Worm (Caenorhabditis elegans) whole organism, L2 larva: ENCODE data around the gene T28D6.5.
A peak's percentile ranks its signal among the peaks of the same experiment; 100 is the strongest.

Source experiments
- R02D3.7 ChIP-seq: fragments of 150-350 bp; optimal IDR thresholded peaks from 2 replicates; lab custom pipeline; 2014; ENCODE audit warnings: missing biosample characterization, missing genetic modification characterization
- egl-27 ChIP-seq: sonication (generic microtip); optimal IDR thresholded peaks from 3 replicates; lab custom pipeline; 2017; ENCODE audit warnings: missing biosample characterization, missing genetic modification reagents, missing genetic modification characterization
- fos-1 ChIP-seq: fragments of 150-350 bp; optimal IDR thresholded peaks from 2 replicates; lab custom pipeline; 2014; ENCODE audit warnings: missing biosample characterization, missing genetic modification characterization
- lin-11 ChIP-seq: fragments of 150-350 bp; sonication (generic microtip); optimal IDR thresholded peaks from 2 replicates; lab custom pipeline; 2014; ENCODE audit warnings: missing biosample characterization, missing genetic modification characterization, inconsistent platforms, mixed read lengths
- lin-13 ChIP-seq: fragments of 150-350 bp; optimal IDR thresholded peaks from 2 replicates; lab custom pipeline; 2014; ENCODE audit warnings: missing biosample characterization, missing genetic modification reagents, missing genetic modification characterization
- lin-39 ChIP-seq: fragments of 150-350 bp; optimal IDR thresholded peaks from 2 replicates; lab custom pipeline; 2014; ENCODE audit warnings: missing biosample characterization, missing genetic modification reagents, missing genetic modification characterization
- lsy-2 ChIP-seq, 2 experiments: fragments of 150-350 bp in 1 of 2; sonication (generic microtip) in 1 of 2; optimal IDR thresholded peaks; 2 replicates each; lab custom pipeline; 2014 to 2017; ENCODE audit warnings: missing biosample characterization in 2 of 2, missing genetic modification characterization in 2 of 2
- nhr-23 ChIP-seq: fragments of 150-350 bp; optimal IDR thresholded peaks from 2 replicates; lab custom pipeline; 2014; ENCODE audit warnings: missing biosample characterization, missing genetic modification reagents, missing genetic modification characterization
- nhr-237 ChIP-seq: fragments of 150-350 bp; optimal IDR thresholded peaks from 2 replicates; lab custom pipeline; 2014; ENCODE audit warnings: missing biosample characterization, missing genetic modification characterization
- nhr-6 ChIP-seq: fragments of 150-350 bp; optimal IDR thresholded peaks from 2 replicates; lab custom pipeline; 2014; ENCODE audit warnings: missing biosample characterization, missing genetic modification characterization
- unc-39 ChIP-seq: fragments of 150-350 bp; optimal IDR thresholded peaks from 2 replicates; lab custom pipeline; 2014; ENCODE audit warnings: missing biosample characterization, missing genetic modification characterization
- unc-62 ChIP-seq: fragments of 150-350 bp; optimal IDR thresholded peaks from 2 replicates; lab custom pipeline; 2014; ENCODE audit warnings: missing biosample characterization, missing genetic modification reagents, missing genetic modification characterization
- ztf-11 ChIP-seq: sonication (generic microtip); optimal IDR thresholded peaks from 2 replicates; lab custom pipeline; 2017; ENCODE audit warnings: missing biosample characterization, missing genetic modification characterization
- ztf-4 ChIP-seq: fragments of 150-350 bp; optimal IDR thresholded peaks from 2 replicates; lab custom pipeline; 2014; ENCODE audit warnings: missing biosample characterization, missing genetic modification characterization

ce11 chrIII:11336072-11336471, 2.6 kb downstream of the T28D6.5 start:
- peak in 1 of 2 experiments; percentile 25 for TF ChIP-seq lsy-2 (tag; optimal IDR thresholded peaks at IDR 0.05; lab: Kevin White, UChicago)
- TF ChIP-seq lin-39 (tag; lab: Kevin White, UChicago): no peak
- no peak for TF ChIP-seq lin-13
- TF ChIP-seq fos-1 (tag; lab: Kevin White, UChicago): no peak
- TF ChIP-seq unc-39 (tag; lab: Kevin White, UChicago): no peak
- no peak for TF ChIP-seq R02D3.7 (tag; lab: Kevin White, UChicago)
- no peak for TF ChIP-seq nhr-23 (tag; lab: Kevin White, UChicago)
- no peak for TF ChIP-seq unc-62 (GFP tag; lab: Kevin White, UChicago)
- no peak for TF ChIP-seq ztf-4 (tag; lab: Kevin White, UChicago)
- TF ChIP-seq ztf-11 (tag; lab: Kevin White, UChicago): no peak
- no peak for TF ChIP-seq nhr-6 (tag; lab: Kevin White, UChicago)
- TF ChIP-seq lin-11 (tag; lab: Kevin White, UChicago): no peak
- TF ChIP-seq nhr-237 (tag; lab: Kevin White, UChicago): no peak
- TF ChIP-seq egl-27: no peak
